Fruit fly (Drosophila melanogaster) whole organism, adult: ENCODE results near the gene Cdc50.

ENCODE experiments used
- CG1620 ChIP-seq: fragments of 200-800 bp; sonication (Bioruptor generic); optimal IDR thresholded peaks from 2 replicates; lab custom pipeline; 2016; ENCODE audit warnings: missing biosample characterization, missing genetic modification characterization
- CG33017 ChIP-seq: fragments of 200-800 bp; sonication (Bioruptor generic); optimal IDR thresholded peaks from 2 replicates; lab custom pipeline; 2018; ENCODE audit warnings: missing biosample characterization, mild to moderate bottlenecking, missing genetic modification characterization, moderate library complexity
- CG5204 ChIP-seq: fragments of 200-800 bp; sonication (Bioruptor generic); optimal IDR thresholded peaks from 2 replicates; lab custom pipeline; 2016; ENCODE audit warnings: missing biosample characterization, missing genetic modification characterization
- CG7045 ChIP-seq: fragments of 200-800 bp; sonication (Bioruptor generic); optimal IDR thresholded peaks from 2 replicates; lab custom pipeline; 2017; ENCODE audit warnings: missing biosample characterization, mild to moderate bottlenecking, missing genetic modification characterization
- Crg-1 ChIP-seq: fragments of 200-800 bp; sonication (Bioruptor generic); optimal IDR thresholded peaks from 2 replicates; lab custom pipeline; 2016; ENCODE audit warnings: missing biosample characterization, missing genetic modification characterization
- Mnt ChIP-seq: fragments of 200-800 bp; sonication (Bioruptor generic); optimal IDR thresholded peaks from 2 replicates; lab custom pipeline; 2016; ENCODE audit warnings: missing biosample characterization, mild to moderate bottlenecking, missing genetic modification characterization
- bab1 ChIP-seq: fragments of 200-800 bp; sonication (Bioruptor generic); optimal IDR thresholded peaks from 3 replicates; lab custom pipeline; 2019; ENCODE audit warnings: missing biosample characterization, mild to moderate bottlenecking, missing genetic modification characterization, moderate library complexity
- cic ChIP-seq: fragments of 200-800 bp; sonication (Bioruptor generic); optimal IDR thresholded peaks from 2 replicates; lab custom pipeline; 2017; ENCODE audit warnings: missing biosample characterization, mild to moderate bottlenecking, missing genetic modification characterization, moderate library complexity
- kay ChIP-seq: fragments of 200-800 bp; sonication (Bioruptor generic); peaks from one replicate; lab custom pipeline; 2016; ENCODE audit warnings: missing biosample characterization, missing genetic modification characterization, borderline replicate concordance
- ovo ChIP-seq: fragments of 200-800 bp; sonication (Bioruptor generic); optimal IDR thresholded peaks from 2 replicates; lab custom pipeline; 2016; ENCODE audit warnings: missing biosample characterization, missing genetic modification characterization
- tj ChIP-seq: fragments of 200-800 bp; sonication (Bioruptor generic); optimal IDR thresholded peaks from 3 replicates; lab custom pipeline; 2017; ENCODE audit warnings: missing biosample characterization, mild to moderate bottlenecking, missing genetic modification characterization, moderate library complexity

DNA sequence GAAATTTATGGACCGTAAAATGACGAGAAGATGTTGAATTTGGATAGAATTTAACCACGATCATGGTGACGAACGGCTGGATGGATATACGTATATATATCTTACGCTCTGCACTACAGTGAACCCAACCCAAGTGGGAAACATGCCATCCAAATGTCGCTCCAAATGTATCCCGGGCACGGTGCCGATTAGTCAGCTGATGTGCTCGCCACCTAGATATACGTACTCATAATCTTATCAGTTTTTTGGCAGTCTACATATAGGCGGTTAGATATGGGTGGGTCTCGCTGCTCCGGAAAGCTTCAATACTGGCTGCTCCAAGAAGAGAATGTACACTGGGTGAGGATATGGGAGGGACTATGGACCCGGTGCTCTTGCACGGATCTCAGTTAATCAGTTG is 35.0 kb downstream of the Cdc50 start:
- TF ChIP-seq Mnt (GFP tag; lab: Kevin White, UChicago) = no peak
- no peak for TF ChIP-seq cic (GFP tag; lab: Kevin White, UChicago)
- TF ChIP-seq CG1620 (GFP tag; lab: Kevin White, UChicago) = no peak
- no peak for TF ChIP-seq ovo (GFP tag; lab: Kevin White, UChicago)
- no peak for TF ChIP-seq CG33017
- no peak for TF ChIP-seq kay
- no peak for TF ChIP-seq CG7045
- no peak for TF ChIP-seq CG5204
- TF ChIP-seq bab1 (GFP tag; lab: Kevin White, UChicago) = no peak
- TF ChIP-seq Crg-1 (GFP tag; lab: Kevin White, UChicago) = no peak
- no peak for TF ChIP-seq tj (GFP tag; lab: Kevin White, UChicago)
